Worm (Caenorhabditis elegans) whole organism, L3 larva: ENCODE results near the gene spe-36.

Source experiments
- R02D3.7 ChIP-seq: fragments of 150-350 bp; optimal IDR thresholded peaks from 2 replicates; lab custom pipeline; 2014; ENCODE audit warnings: missing biosample characterization, missing genetic modification characterization
- ZK546.5 ChIP-seq: sonication (generic microtip); optimal IDR thresholded peaks from 2 replicates; lab custom pipeline; 2017; ENCODE audit warnings: missing biosample characterization, missing genetic modification characterization
- aly-2 ChIP-seq: fragments of 150-350 bp; optimal IDR thresholded peaks from 2 replicates; lab custom pipeline; 2014; ENCODE audit warnings: missing biosample characterization, missing genetic modification characterization
- ama-1 ChIP-seq: fragments of 150-350 bp; optimal IDR thresholded peaks from 2 replicates; lab custom pipeline; 2018
- ceh-16 ChIP-seq: sonication (generic microtip); optimal IDR thresholded peaks from 2 replicates; lab custom pipeline; 2017; ENCODE audit warnings: missing biosample characterization, missing genetic modification characterization
- ceh-28 ChIP-seq: fragments of 150-350 bp; optimal IDR thresholded peaks from 2 replicates; lab custom pipeline; 2014; ENCODE audit warnings: missing biosample characterization, missing genetic modification reagents, missing genetic modification characterization
- ceh-82 ChIP-seq: fragments of 150-350 bp; optimal IDR thresholded peaks from 2 replicates; lab custom pipeline; 2014; ENCODE audit warnings: missing biosample characterization, missing genetic modification characterization
- ceh-9 ChIP-seq: sonication (generic microtip); optimal IDR thresholded peaks from 2 replicates; lab custom pipeline; 2018; ENCODE audit warnings: missing biosample characterization, missing genetic modification characterization
- daf-12 ChIP-seq: fragments of 150-350 bp; optimal IDR thresholded peaks from 2 replicates; lab custom pipeline; 2014; ENCODE audit warnings: missing biosample characterization, missing genetic modification reagents, missing genetic modification characterization
- egl-27 ChIP-seq: sonication (generic microtip); optimal IDR thresholded peaks from 4 replicates; lab custom pipeline; 2017; ENCODE audit warnings: missing biosample characterization, missing genetic modification reagents, missing genetic modification characterization
- egl-5 ChIP-seq: fragments of 150-350 bp; optimal IDR thresholded peaks from 2 replicates; lab custom pipeline; 2017; ENCODE audit warnings: missing biosample characterization, missing genetic modification reagents, missing genetic modification characterization, inconsistent platforms
- elt-1 ChIP-seq: fragments of 150-350 bp; optimal IDR thresholded peaks from 2 replicates; lab custom pipeline; 2014; ENCODE audit warnings: missing biosample characterization, missing genetic modification characterization
- elt-2 ChIP-seq: sonication (generic microtip); optimal IDR thresholded peaks from 2 replicates; lab custom pipeline; 2016; ENCODE audit warnings: missing genetic modification reagents, mild to moderate bottlenecking, missing genetic modification characterization, missing compliant biosample characterization
- fkh-10 ChIP-seq: sonication (generic microtip); optimal IDR thresholded peaks from 2 replicates; lab custom pipeline; 2017; ENCODE audit warnings: missing biosample characterization, missing genetic modification reagents, missing genetic modification characterization
- fkh-2 ChIP-seq: fragments of 150-350 bp; optimal IDR thresholded peaks from 2 replicates; lab custom pipeline; 2014; ENCODE audit warnings: missing biosample characterization, missing genetic modification reagents, missing genetic modification characterization
- hmg-11 ChIP-seq: sonication (generic microtip); optimal IDR thresholded peaks from 2 replicates; lab custom pipeline; 2016; ENCODE audit warnings: missing genetic modification characterization, missing compliant biosample characterization
- jun-1 ChIP-seq: fragments of 150-350 bp; optimal IDR thresholded peaks from 2 replicates; lab custom pipeline; 2014; ENCODE audit warnings: missing biosample characterization, missing genetic modification reagents, missing genetic modification characterization
- lin-15B ChIP-seq: fragments of 150-350 bp; optimal IDR thresholded peaks from 2 replicates; lab custom pipeline; 2014; ENCODE audit warnings: missing biosample characterization, missing genetic modification characterization
- lin-39 ChIP-seq: fragments of 150-350 bp; optimal IDR thresholded peaks from 2 replicates; lab custom pipeline; 2018; ENCODE audit warnings: missing biosample characterization, missing genetic modification reagents, missing genetic modification characterization
- lsy-12 ChIP-seq: sonication (generic microtip); optimal IDR thresholded peaks from 2 replicates; lab custom pipeline; 2016; ENCODE audit warnings: mild to moderate bottlenecking, missing genetic modification characterization, missing compliant biosample characterization
- mml-1 ChIP-seq: fragments of 150-350 bp; sonication (generic microtip); optimal IDR thresholded peaks from 3 replicates; lab custom pipeline; 2014; ENCODE audit warnings: missing biosample characterization, missing genetic modification characterization
- nfya-1 ChIP-seq: sonication (generic microtip); optimal IDR thresholded peaks from 2 replicates; lab custom pipeline; 2017; ENCODE audit warnings: missing genetic modification characterization, mild to moderate bottlenecking, missing compliant biosample characterization, antibody characterized with exemption, moderate library complexity; ENCODE audit not compliant: insufficient read depth
- nhr-11 ChIP-seq: fragments of 150-350 bp; optimal IDR thresholded peaks from 2 replicates; lab custom pipeline; 2014; ENCODE audit warnings: missing biosample characterization, missing genetic modification characterization
- nhr-12 ChIP-seq: fragments of 150-350 bp; optimal IDR thresholded peaks from 2 replicates; lab custom pipeline; 2014; ENCODE audit warnings: missing biosample characterization, missing genetic modification characterization
- nhr-23 ChIP-seq: fragments of 150-350 bp; optimal IDR thresholded peaks from 2 replicates; lab custom pipeline; 2014; ENCODE audit warnings: missing biosample characterization, missing genetic modification reagents, missing genetic modification characterization
- nhr-25 ChIP-seq: sonication (generic microtip); optimal IDR thresholded peaks from 2 replicates; lab custom pipeline; 2017; ENCODE audit warnings: missing biosample characterization, missing genetic modification characterization
- nhr-28 ChIP-seq: fragments of 150-350 bp; optimal IDR thresholded peaks from 2 replicates; lab custom pipeline; 2014; ENCODE audit warnings: missing biosample characterization, missing genetic modification characterization
- nhr-43 ChIP-seq: sonication (generic microtip); optimal IDR thresholded peaks from 2 replicates; lab custom pipeline; 2016; ENCODE audit warnings: mild to moderate bottlenecking, missing genetic modification characterization, missing compliant biosample characterization; ENCODE audit not compliant: poor library complexity, severe bottlenecking
- nhr-67 ChIP-seq: fragments of 150-350 bp; optimal IDR thresholded peaks from 2 replicates; lab custom pipeline; 2014; ENCODE audit warnings: missing biosample characterization, missing genetic modification characterization
- nhr-76 ChIP-seq: fragments of 150-350 bp; sonication (generic microtip); optimal IDR thresholded peaks from 5 replicates; lab custom pipeline; 2014; ENCODE audit warnings: missing biosample characterization, missing genetic modification characterization
- nhr-77 ChIP-seq: fragments of 150-350 bp; optimal IDR thresholded peaks from 2 replicates; lab custom pipeline; 2014; ENCODE audit warnings: missing biosample characterization, missing genetic modification characterization
- pha-4 ChIP-seq: fragments of 150-350 bp; optimal IDR thresholded peaks from 2 replicates; lab custom pipeline; 2014; ENCODE audit warnings: missing biosample characterization, missing genetic modification reagents, missing genetic modification characterization
- sea-2 ChIP-seq: fragments of 150-350 bp; sonication (generic microtip); optimal IDR thresholded peaks from 4 replicates; lab custom pipeline; 2014; ENCODE audit warnings: missing biosample characterization, missing genetic modification reagents, missing genetic modification characterization
- skn-1 ChIP-seq: fragments of 150-350 bp; optimal IDR thresholded peaks from 2 replicates; lab custom pipeline; 2014; ENCODE audit warnings: missing biosample characterization, missing genetic modification characterization
- snpc-4 ChIP-seq: fragments of 150-350 bp; optimal IDR thresholded peaks from 2 replicates; lab custom pipeline; 2014; ENCODE audit warnings: missing biosample characterization, missing genetic modification characterization
- tbx-2 ChIP-seq: sonication (generic microtip); optimal IDR thresholded peaks from 2 replicates; lab custom pipeline; 2016; ENCODE audit warnings: mild to moderate bottlenecking, missing genetic modification characterization, missing compliant biosample characterization
- unc-39 ChIP-seq: sonication (generic microtip); optimal IDR thresholded peaks from 4 replicates; lab custom pipeline; 2017; ENCODE audit warnings: missing biosample characterization, missing genetic modification characterization
- unc-62 ChIP-seq: fragments of 150-350 bp; sonication (generic microtip); optimal IDR thresholded peaks from 4 replicates; lab custom pipeline; 2014; ENCODE audit warnings: missing biosample characterization, missing genetic modification reagents, missing genetic modification characterization
- zag-1 ChIP-seq: fragments of 150-350 bp; optimal IDR thresholded peaks from 2 replicates; lab custom pipeline; 2014; ENCODE audit warnings: missing biosample characterization, missing genetic modification characterization
- ztf-4 ChIP-seq: fragments of 150-350 bp; optimal IDR thresholded peaks from 2 replicates; lab custom pipeline; 2014; ENCODE audit warnings: missing biosample characterization, missing genetic modification characterization

spe-36 gene

DNA sequence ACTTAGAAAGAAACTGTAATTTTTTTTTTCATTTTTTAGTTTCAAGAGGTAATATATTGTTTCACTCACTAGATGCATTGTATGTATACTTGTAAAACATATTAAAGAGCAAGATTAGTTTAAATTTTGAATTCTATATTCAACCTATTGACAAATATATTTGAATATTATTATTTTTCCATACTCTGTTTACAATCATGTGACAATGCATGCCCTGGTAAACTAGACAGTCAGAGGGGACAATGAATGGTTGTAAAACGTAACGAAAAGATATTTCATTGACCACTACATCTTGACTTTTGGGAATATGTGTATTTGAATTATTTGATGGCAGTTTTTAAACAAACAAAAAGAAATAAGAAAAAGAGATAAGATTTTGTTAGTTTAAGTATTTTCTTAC lies 30.3 kb upstream of the spe-36 start:
- no peak for TF ChIP-seq ceh-28
- TF ChIP-seq nfya-1 (tag; lab: Kevin White, UChicago): no peak
- peak; percentile 36 for TF ChIP-seq pha-4 (tag; lab: Kevin White, UChicago)
- TF ChIP-seq tbx-2: no peak

DNA sequence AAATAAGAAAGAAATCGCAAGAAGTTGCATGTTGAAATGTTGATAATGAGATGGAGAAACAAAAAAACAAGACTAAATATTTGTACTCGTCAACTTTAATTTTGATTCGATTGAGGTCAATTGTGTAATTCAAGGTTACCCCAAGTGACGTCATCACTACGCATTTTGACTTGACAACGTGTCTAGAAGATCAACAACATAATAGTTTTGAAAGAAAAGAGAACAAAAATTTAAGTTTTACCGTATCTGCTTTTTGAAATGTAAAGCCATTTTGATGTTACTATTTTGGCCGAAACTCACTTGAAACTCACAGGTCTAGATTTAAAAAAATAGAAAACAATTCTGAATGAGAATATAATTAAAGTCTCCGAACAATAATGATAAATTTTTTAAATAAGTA lies 28.8 kb upstream of the spe-36 start, which contains the start of gene dsl-5:
Gene dsl-5, minus strand, starts transcription at position 101 of the 400 bp plus-strand sequence.
- TF ChIP-seq elt-1 (tag; lab: Kevin White, UChicago) (no peak), daf-12 (no peak), sea-2 (GFP tag; lab: Kevin White, UChicago) (no peak), nhr-23 (no peak), ceh-16 (tag; lab: Kevin White, UChicago) (no peak), jun-1 (tag; lab: Kevin White, UChicago) (no peak), ztf-4 (no peak), nhr-25 (tag; lab: Kevin White, UChicago) (peak; percentile 12)

DNA sequence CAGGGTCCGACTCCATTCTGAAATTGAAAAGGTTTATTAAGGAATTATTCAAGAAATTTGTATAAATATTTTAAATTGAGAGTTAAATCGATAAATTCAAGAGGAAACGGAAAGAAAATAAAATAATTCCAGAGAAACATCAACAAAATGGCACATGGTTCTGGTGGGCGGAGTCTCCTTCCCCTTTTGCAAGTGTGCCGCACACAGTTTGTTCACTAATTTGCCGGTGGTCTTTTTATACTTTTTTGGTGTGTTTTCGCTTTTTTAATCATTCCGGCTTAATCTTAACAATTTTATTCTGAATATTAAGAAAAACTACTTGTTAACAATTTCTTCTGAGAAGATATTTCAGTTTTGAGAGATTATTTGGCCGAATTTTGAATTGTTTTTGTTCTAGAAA lies 12.8 kb upstream of the spe-36 start, which contains the start of the genes ragc-1 and Y24F12A.1:
Gene ragc-1, minus strand, starts transcription at position 25 of the 400 bp plus-strand sequence.
Gene Y24F12A.1, plus strand, starts transcription at position 346 of the 400 bp plus-strand sequence.
- peak; percentile 42 for TF ChIP-seq lin-15B (tag; lab: Kevin White, UChicago)
- TF ChIP-seq nhr-77 (tag; lab: Kevin White, UChicago): no peak
- peak; percentile 84 for TF ChIP-seq pha-4 (tag; lab: Kevin White, UChicago)
- no peak for TF ChIP-seq nhr-12 (tag; lab: Kevin White, UChicago)
- no peak for TF ChIP-seq ceh-9
- TF ChIP-seq elt-2 (tag; lab: Kevin White, UChicago): peak; percentile 47
- TF ChIP-seq unc-39 (tag; lab: Kevin White, UChicago): no peak
- peak; percentile 42 for TF ChIP-seq egl-5 (tag; lab: Kevin White, UChicago)
- peak; percentile 71 for TF ChIP-seq snpc-4 (tag; lab: Kevin White, UChicago)
- TF ChIP-seq jun-1 (tag; lab: Kevin White, UChicago): no peak
- TF ChIP-seq nhr-23: peak; percentile 19
- TF ChIP-seq nhr-11: no peak
- TF ChIP-seq nfya-1 (tag; lab: Kevin White, UChicago): peak; percentile 59
- TF ChIP-seq ama-1 (lab: Kevin White, UChicago): no peak
- TF ChIP-seq tbx-2: no peak
- TF ChIP-seq fkh-10 (GFP tag; lab: Kevin White, UChicago): no peak
- TF ChIP-seq lsy-12: no peak
- TF ChIP-seq nhr-43 (tag; lab: Kevin White, UChicago): no peak
- TF ChIP-seq nhr-76 (tag; lab: Kevin White, UChicago): no peak
- peak; percentile 37 for TF ChIP-seq lin-39 (tag; lab: Kevin White, UChicago)

DNA sequence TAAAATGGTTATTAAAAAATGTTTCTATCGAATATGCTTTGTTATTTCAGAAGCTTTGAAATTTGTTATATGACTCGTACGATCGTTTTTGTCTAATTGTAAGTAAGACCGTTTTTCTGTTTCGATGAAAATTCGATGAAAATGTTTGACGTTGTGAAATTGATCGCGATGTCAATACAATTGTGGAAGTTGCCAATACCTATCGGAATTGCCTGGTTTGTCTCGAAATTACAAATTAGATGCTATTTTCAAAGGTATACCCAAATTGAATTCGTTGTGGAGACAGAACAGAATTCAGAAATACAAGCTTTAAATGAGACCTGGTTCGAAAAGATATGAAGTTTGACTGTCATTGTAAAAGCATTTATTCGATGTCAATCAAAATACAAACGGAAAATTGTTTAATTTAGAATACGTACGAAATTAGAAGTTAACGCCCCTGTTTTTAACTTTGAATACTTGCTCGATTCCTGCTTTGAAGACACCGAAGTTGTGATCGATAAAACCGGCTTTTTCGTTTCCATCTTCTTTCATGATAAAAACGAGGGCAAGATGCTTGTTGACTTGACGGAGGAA lies 11.3 kb upstream of the spe-36 start:
- no peak for TF ChIP-seq nhr-43 (tag; lab: Kevin White, UChicago)
- no peak for TF ChIP-seq daf-12
- no peak for TF ChIP-seq nhr-28 (tag; lab: Kevin White, UChicago)
- TF ChIP-seq unc-62 (GFP tag; lab: Kevin White, UChicago): no peak
- no peak for TF ChIP-seq sea-2 (GFP tag; lab: Kevin White, UChicago)
- no peak for TF ChIP-seq ceh-82 (tag; lab: Kevin White, UChicago)
- TF ChIP-seq nhr-12 (tag; lab: Kevin White, UChicago): no peak
- TF ChIP-seq ZK546.5 (tag; lab: Kevin White, UChicago): no peak
- TF ChIP-seq nhr-67: no peak
- no peak for TF ChIP-seq unc-39 (tag; lab: Kevin White, UChicago)
- no peak for TF ChIP-seq nhr-11

DNA sequence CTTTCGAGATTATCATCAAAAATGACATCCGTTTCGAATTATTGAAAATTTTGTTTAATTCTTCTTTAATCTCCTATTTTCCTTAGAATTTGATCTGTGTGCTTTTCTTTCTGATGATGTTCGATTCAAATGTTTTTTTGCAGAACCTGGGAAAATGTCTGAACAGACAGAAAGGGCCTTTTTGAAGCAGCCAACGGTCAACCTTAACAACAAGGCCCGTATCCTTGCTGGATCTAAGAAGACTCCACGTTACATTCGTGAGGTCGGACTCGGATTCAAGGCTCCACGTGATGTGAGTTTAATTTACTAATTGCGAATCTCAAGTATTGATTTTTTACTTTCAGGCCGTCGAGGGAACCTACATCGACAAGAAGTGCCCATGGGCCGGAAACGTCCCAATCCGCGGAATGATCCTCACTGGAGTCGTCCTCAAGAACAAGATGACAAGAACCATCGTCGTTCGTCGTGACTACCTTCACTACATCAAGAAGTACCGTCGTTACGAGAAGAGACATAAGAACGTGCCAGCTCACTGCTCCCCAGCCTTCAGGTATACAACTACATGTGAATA lies 10.5 kb upstream of the spe-36 start, which contains the start of gene rps-11:
Gene rps-11, plus strand, starts transcription at position 144 of the 571 bp plus-strand sequence.
- TF ChIP-seq aly-2 (tag; lab: Kevin White, UChicago) (no peak), nfya-1 (tag; lab: Kevin White, UChicago) (no peak), lin-15B (tag; lab: Kevin White, UChicago) (no peak), zag-1 (tag; lab: Kevin White, UChicago) (no peak), ceh-16 (tag; lab: Kevin White, UChicago) (no peak), tbx-2 (no peak), lin-39 (tag; lab: Kevin White, UChicago) (no peak), daf-12 (no peak), R02D3.7 (tag; lab: Kevin White, UChicago) (no peak), elt-2 (tag; lab: Kevin White, UChicago) (no peak), nhr-77 (tag; lab: Kevin White, UChicago) (no peak), skn-1 (tag; lab: Kevin White, UChicago) (no peak), nhr-11 (no peak), mml-1 (tag; lab: Kevin White, UChicago) (no peak), unc-62 (GFP tag; lab: Kevin White, UChicago) (no peak), fkh-10 (GFP tag; lab: Kevin White, UChicago) (no peak), fkh-2 (no peak), egl-27 (no peak), hmg-11 (no peak), sea-2 (GFP tag; lab: Kevin White, UChicago) (no peak)
